Fruit fly (Drosophila melanogaster): ENCODE data around the gene CG16711.

CG16711 gene

DNA sequence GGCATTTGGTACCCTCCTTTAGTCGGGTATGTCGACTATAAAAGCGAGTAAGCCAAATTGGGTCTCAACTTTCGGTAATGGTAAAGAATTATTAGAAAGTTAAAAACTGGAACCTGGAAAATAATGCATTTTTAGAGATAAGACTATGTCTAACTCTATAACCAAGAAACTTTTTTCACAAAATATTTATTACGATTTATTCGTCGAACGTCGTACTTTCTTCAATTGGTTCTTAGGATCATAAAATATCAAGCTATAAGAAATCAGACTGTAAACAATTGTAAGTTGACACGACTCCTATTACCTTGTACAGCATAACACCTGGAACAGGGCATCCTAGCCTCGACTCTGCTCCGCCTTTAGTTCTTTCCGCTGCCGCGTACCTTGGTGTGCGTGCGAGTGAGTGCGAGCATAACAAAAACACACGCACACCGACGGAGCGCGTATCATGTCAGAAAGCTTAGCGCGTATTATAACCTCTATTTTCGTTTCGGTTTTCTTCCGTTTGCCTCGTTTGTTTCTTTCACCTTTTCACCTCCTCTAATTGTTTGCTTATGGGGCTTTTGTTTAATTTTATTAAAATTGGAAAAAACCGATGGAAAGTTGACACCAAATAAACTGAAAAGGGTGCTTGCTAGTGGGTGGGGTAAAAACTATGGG lies 11.1 kb upstream of the CG16711 start (continued):
- TF ChIP-seq Spps (tag; optimal IDR thresholded peaks at IDR 0.05) (peak; percentile 86), sna (GFP tag; IDR thresholded peaks at IDR 0.05; ENCODE audit: partially characterized antibody) (no peak), CG12104 (GFP tag; optimal IDR thresholded peaks at IDR 0.05) (peak; percentile 98), chm (GFP tag; IDR thresholded peaks at IDR 0.05) (peak; percentile 68; the same call in 1 of the 2 replicates), Hsf (GFP tag; optimal IDR thresholded peaks at IDR 0.05) (peak; percentile 97), yki (optimal IDR thresholded peaks at IDR 0.05) (no peak), CG16815 (GFP tag; optimal IDR thresholded peaks at IDR 0.05) (peak; percentile 96), al (GFP tag; IDR thresholded peaks at IDR 0.05) (peak; percentile 86), ken (GFP tag; IDR thresholded peaks at IDR 0.05) (peak; percentile 77), twi (tag; optimal IDR thresholded peaks at IDR 0.05) (peak; percentile 91), Hmx (GFP tag; optimal IDR thresholded peaks at IDR 0.05) (peak; percentile 94), Camta (GFP tag; optimal IDR thresholded peaks at IDR 0.05) (peak; percentile 96), sisA (GFP tag; IDR thresholded peaks at IDR 0.05) (peak; percentile 90), nom (GFP tag; optimal IDR thresholded peaks at IDR 0.05) (peak; percentile 72), CG12744 (GFP tag; optimal IDR thresholded peaks at IDR 0.05) (peak; percentile 93), Sin3A (optimal IDR thresholded peaks at IDR 0.05) (no peak), Ets97D (GFP tag; optimal IDR thresholded peaks at IDR 0.05) (peak; percentile 80), Eip74EF (GFP tag; optimal IDR thresholded peaks at IDR 0.05) (peak in 1 of 2 experiments; percentile 95), cato (GFP tag; optimal IDR thresholded peaks at IDR 0.05; ENCODE audit: borderline replicate concordance) (peak; percentile 96), jumu (GFP tag; optimal IDR thresholded peaks at IDR 0.05) (peak; percentile 97), pan (optimal IDR thresholded peaks at IDR 0.05) (no peak), pan (GFP tag; optimal IDR thresholded peaks at IDR 0.05 in 1 of 2, IDR thresholded peaks at IDR 0.05 in 1 of 2) (peak; percentile 27 to 83), H2.0 (GFP tag; IDR thresholded peaks at IDR 0.05) (peak; percentile 88), tx (GFP tag; optimal IDR thresholded peaks at IDR 0.05) (peak; percentile 97), CG11504 (tag; optimal IDR thresholded peaks at IDR 0.05) (peak; percentile 96), pum (GFP tag; optimal IDR thresholded peaks at IDR 0.05) (peak; percentile 97), CG17612 (GFP tag; IDR thresholded peaks at IDR 0.05) (peak; percentile 64), phol (tag; optimal IDR thresholded peaks at IDR 0.05) (peak; percentile 97), CG7745 (tag; optimal IDR thresholded peaks at IDR 0.05) (no peak), fd96Cb (tag; optimal IDR thresholded peaks at IDR 0.05) (peak; percentile 94), bcd (GFP tag; optimal IDR thresholded peaks at IDR 0.05) (peak; percentile 98), CG5953 (GFP tag; IDR thresholded peaks at IDR 0.05) (no peak; the same call in 1 of the 2 replicates), sens (GFP tag) (peak; percentile 100), fd102C (GFP tag; optimal IDR thresholded peaks at IDR 0.05) (peak; percentile 16), fd3F (GFP tag; optimal IDR thresholded peaks at IDR 0.05) (peak; percentile 93), ewg (GFP tag; optimal IDR thresholded peaks at IDR 0.05) (peak; percentile 91), zf30C (GFP tag; optimal IDR thresholded peaks at IDR 0.05) (no peak), wek (GFP tag; optimal IDR thresholded peaks at IDR 0.05) (no peak), croc (GFP tag; conservative IDR thresholded peaks at IDR 0.05) (peak; percentile 86), Atf3 (GFP tag; optimal IDR thresholded peaks at IDR 0.05) (peak; percentile 96), CG13296 (GFP tag; optimal IDR thresholded peaks at IDR 0.05) (peak; percentile 95), CG9437 (GFP tag; optimal IDR thresholded peaks at IDR 0.05) (peak; percentile 95), CG12391 (tag; optimal IDR thresholded peaks at IDR 0.05) (peak; percentile 97), pfk (GFP tag; optimal IDR thresholded peaks at IDR 0.05) (no peak), CG1647 (GFP tag; optimal IDR thresholded peaks at IDR 0.05) (peak; percentile 95), CG16813 (GFP tag; IDR thresholded peaks at IDR 0.05; ENCODE audit: partially characterized antibody) (no peak), CHES-1-like (GFP tag; optimal IDR thresholded peaks at IDR 0.05) (peak; percentile 97), CG8765 (GFP tag; IDR thresholded peaks at IDR 0.05) (no peak), org-1 (GFP tag; optimal IDR thresholded peaks at IDR 0.05) (peak; percentile 97), z (GFP tag; IDR thresholded peaks at IDR 0.05) (no peak), danr (GFP tag; IDR thresholded peaks at IDR 0.05) (peak; percentile 85)

Measured in whole organism, embryonic.